Worm (Caenorhabditis elegans) whole organism, L2 larva: ENCODE measurements around the gene srsx-13.

Source experiments
- C34F6.9 ChIP-seq: fragments of 150-350 bp; optimal IDR thresholded peaks from 2 replicates; lab custom pipeline; 2014; ENCODE audit warnings: missing biosample characterization, missing genetic modification characterization
- Y55F3AM.14 ChIP-seq: fragments of 200-800 bp; sonication (Bioruptor generic); optimal IDR thresholded peaks from 2 replicates; lab custom pipeline; 2018; ENCODE audit warnings: mild to moderate bottlenecking, missing genetic modification characterization, missing compliant biosample characterization
- alr-1 ChIP-seq: fragments of 150-350 bp; optimal IDR thresholded peaks from 2 replicates; lab custom pipeline; 2014; ENCODE audit warnings: missing biosample characterization, missing genetic modification characterization
- aly-2 ChIP-seq: fragments of 150-350 bp; optimal IDR thresholded peaks from 2 replicates; lab custom pipeline; 2014; ENCODE audit warnings: missing biosample characterization, missing genetic modification characterization
- ama-1 ChIP-seq: fragments of 150-350 bp; optimal IDR thresholded peaks from 2 replicates; lab custom pipeline; 2018; ENCODE audit warnings: inconsistent platforms
- blmp-1 ChIP-seq: sonication (generic microtip); optimal IDR thresholded peaks from 2 replicates; lab custom pipeline; 2017; ENCODE audit warnings: missing genetic modification characterization, mild to moderate bottlenecking, missing compliant biosample characterization, antibody characterized with exemption, moderate library complexity; ENCODE audit not compliant: insufficient read depth
- ceh-82 ChIP-seq: fragments of 150-350 bp; optimal IDR thresholded peaks from 2 replicates; lab custom pipeline; 2014; ENCODE audit warnings: missing biosample characterization, missing genetic modification characterization
- crh-2 ChIP-seq: sonication (generic microtip); optimal IDR thresholded peaks from 2 replicates; lab custom pipeline; 2017; ENCODE audit warnings: missing biosample characterization, missing genetic modification characterization
- dmd-4 ChIP-seq: sonication (generic microtip); optimal IDR thresholded peaks from 2 replicates; lab custom pipeline; 2017; ENCODE audit warnings: missing biosample characterization, missing genetic modification characterization
- egl-27 ChIP-seq: sonication (generic microtip); optimal IDR thresholded peaks from 3 replicates; lab custom pipeline; 2017; ENCODE audit warnings: missing biosample characterization, missing genetic modification reagents, missing genetic modification characterization
- elt-1 ChIP-seq: fragments of 150-350 bp; optimal IDR thresholded peaks from 2 replicates; lab custom pipeline; 2014; ENCODE audit warnings: missing biosample characterization, missing genetic modification characterization
- fos-1 ChIP-seq: fragments of 150-350 bp; optimal IDR thresholded peaks from 2 replicates; lab custom pipeline; 2014; ENCODE audit warnings: missing biosample characterization, missing genetic modification characterization
- gmeb-1 ChIP-seq: fragments of 150-350 bp; optimal IDR thresholded peaks from 2 replicates; lab custom pipeline; 2014; ENCODE audit warnings: missing biosample characterization, missing genetic modification characterization
- lin-11 ChIP-seq: fragments of 150-350 bp; sonication (generic microtip); optimal IDR thresholded peaks from 2 replicates; lab custom pipeline; 2014; ENCODE audit warnings: missing biosample characterization, missing genetic modification characterization, inconsistent platforms, mixed read lengths
- lsy-2 ChIP-seq, 2 experiments: fragments of 150-350 bp in 1 of 2; sonication (generic microtip) in 1 of 2; optimal IDR thresholded peaks; 2 replicates each; lab custom pipeline; 2014 to 2017; ENCODE audit warnings: missing biosample characterization in 2 of 2, missing genetic modification characterization in 2 of 2
- mbf-1 ChIP-seq: sonication (generic microtip); optimal IDR thresholded peaks from 2 replicates; lab custom pipeline; 2017; ENCODE audit warnings: missing biosample characterization, missing genetic modification characterization
- mdl-1 ChIP-seq, 2 experiments: fragments of 150-350 bp in 1 of 2; sonication (generic microtip) in 1 of 2; optimal IDR thresholded peaks; 2 replicates each; lab custom pipeline; 2017; ENCODE audit warnings: missing biosample characterization in 2 of 2, missing genetic modification characterization in 2 of 2
- nhr-129 ChIP-seq: fragments of 150-350 bp; optimal IDR thresholded peaks from 2 replicates; lab custom pipeline; 2014; ENCODE audit warnings: missing biosample characterization, missing genetic modification characterization
- nhr-21 ChIP-seq: fragments of 150-350 bp; optimal IDR thresholded peaks from 2 replicates; lab custom pipeline; 2014; ENCODE audit warnings: missing biosample characterization, missing genetic modification characterization
- nhr-23 ChIP-seq: fragments of 150-350 bp; optimal IDR thresholded peaks from 2 replicates; lab custom pipeline; 2014; ENCODE audit warnings: missing biosample characterization, missing genetic modification reagents, missing genetic modification characterization
- nhr-237 ChIP-seq: fragments of 150-350 bp; optimal IDR thresholded peaks from 2 replicates; lab custom pipeline; 2014; ENCODE audit warnings: missing biosample characterization, missing genetic modification characterization
- nhr-77 ChIP-seq: fragments of 150-350 bp; optimal IDR thresholded peaks from 2 replicates; lab custom pipeline; 2014; ENCODE audit warnings: missing biosample characterization, missing genetic modification characterization
- peb-1 ChIP-seq: fragments of 150-350 bp; optimal IDR thresholded peaks from 2 replicates; lab custom pipeline; 2014; ENCODE audit warnings: missing biosample characterization, missing genetic modification characterization
- skn-1 ChIP-seq: sonication (generic microtip); optimal IDR thresholded peaks from 2 replicates; lab custom pipeline; 2017; ENCODE audit warnings: missing biosample characterization, missing genetic modification characterization
- sma-9 ChIP-seq, 2 experiments: fragments of 150-350 bp in 1 of 2; sonication (generic microtip) in 1 of 2; optimal IDR thresholded peaks; 2 replicates each; lab custom pipeline; 2014 to 2016; ENCODE audit warnings: missing genetic modification characterization in 2 of 2, mild to moderate bottlenecking in 1 of 2, missing biosample characterization in 1 of 2, missing compliant biosample characterization in 1 of 2, missing genetic modification reagents in 1 of 2, moderate library complexity in 1 of 2
- snpc-4 ChIP-seq: fragments of 150-350 bp; optimal IDR thresholded peaks from 2 replicates; lab custom pipeline; 2014; ENCODE audit warnings: missing biosample characterization, missing genetic modification characterization
- unc-55 ChIP-seq: fragments of 150-350 bp; sonication (generic microtip); optimal IDR thresholded peaks from 3 replicates; lab custom pipeline; 2014; ENCODE audit warnings: missing biosample characterization, missing genetic modification reagents, missing genetic modification characterization
- unc-62 ChIP-seq: fragments of 150-350 bp; optimal IDR thresholded peaks from 2 replicates; lab custom pipeline; 2014; ENCODE audit warnings: missing biosample characterization, missing genetic modification reagents, missing genetic modification characterization
- ztf-11 ChIP-seq: sonication (generic microtip); optimal IDR thresholded peaks from 2 replicates; lab custom pipeline; 2017; ENCODE audit warnings: missing biosample characterization, missing genetic modification characterization
- ztf-4 ChIP-seq: fragments of 150-350 bp; optimal IDR thresholded peaks from 2 replicates; lab custom pipeline; 2014; ENCODE audit warnings: missing biosample characterization, missing genetic modification characterization

The srsx-13 gene

DNA sequence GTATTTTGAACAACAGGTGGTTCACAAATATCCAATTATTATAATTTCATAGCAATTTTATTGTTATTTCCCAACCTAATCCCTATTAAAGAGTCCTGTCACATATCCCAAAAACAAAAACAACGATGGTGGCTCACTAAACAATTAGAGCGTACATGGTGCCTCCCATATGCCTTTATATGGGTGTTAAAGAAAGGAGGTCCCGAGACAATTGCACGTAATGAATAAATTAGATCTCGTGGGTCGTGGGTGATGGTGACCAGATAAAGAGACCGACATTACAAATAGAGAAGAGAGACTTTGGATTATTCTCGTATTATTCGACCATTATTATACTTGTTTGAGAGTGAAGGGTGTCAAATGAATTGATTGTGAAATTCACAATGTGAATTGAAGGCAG is 15.8 kb downstream of the srsx-13 start:
- TF ChIP-seq aly-2 = no peak
- no peak for TF ChIP-seq egl-27 (tag; lab: Kevin White, UChicago)
- no peak for TF ChIP-seq unc-55 (GFP tag; lab: Kevin White, UChicago)
- TF ChIP-seq ama-1 = no peak
- no peak for TF ChIP-seq peb-1
- no peak for TF ChIP-seq snpc-4 (tag; lab: Kevin White, UChicago)
- TF ChIP-seq lsy-2 (tag; optimal IDR thresholded peaks at IDR 0.05; lab: Kevin White, UChicago) = no peak
- TF ChIP-seq alr-1 (tag; lab: Kevin White, UChicago) = no peak
- TF ChIP-seq nhr-237 (tag; lab: Kevin White, UChicago) = no peak
- TF ChIP-seq ztf-11 (tag; lab: Kevin White, UChicago) = no peak
- no peak for TF ChIP-seq gmeb-1 (tag; lab: Kevin White, UChicago)

DNA sequence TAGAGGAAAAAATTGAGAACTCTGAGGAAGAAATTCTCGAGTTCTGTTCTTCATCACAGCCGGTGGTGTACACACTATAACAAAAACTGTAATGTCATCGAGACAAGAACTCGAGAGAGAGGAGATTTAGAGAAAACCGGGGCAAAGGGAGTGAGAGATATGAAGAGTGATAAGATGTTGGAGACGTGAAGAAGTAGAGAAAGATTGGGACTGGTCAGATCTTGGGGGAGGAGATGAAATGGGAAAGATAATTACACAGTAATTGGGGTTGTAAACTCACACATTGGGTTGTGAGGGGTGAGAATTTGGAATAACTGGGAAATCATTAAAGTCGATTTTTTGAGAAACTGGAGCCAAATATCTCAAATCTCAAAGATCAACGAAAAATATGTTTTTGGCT is 17.2 kb downstream of the srsx-13 start:
- peak; percentile 26 for TF ChIP-seq sma-9 (GFP tag; optimal IDR thresholded peaks at IDR 0.05; lab: Kevin White, UChicago)
- no peak for TF ChIP-seq sma-9 (tag; optimal IDR thresholded peaks at IDR 0.05; lab: Kevin White, UChicago)
- no peak for TF ChIP-seq nhr-21

ce11 chrV:4964671-4965420 is 18.1 kb downstream of the srsx-13 start:
- no peak for TF ChIP-seq blmp-1 (tag; lab: Kevin White, UChicago)
- TF ChIP-seq sma-9 (GFP tag; optimal IDR thresholded peaks at IDR 0.05; lab: Kevin White, UChicago) = peak; percentile 48
- TF ChIP-seq sma-9 (tag; optimal IDR thresholded peaks at IDR 0.05; lab: Kevin White, UChicago) = no peak
- TF ChIP-seq fos-1 (tag; lab: Kevin White, UChicago) = peak; percentile 57
- TF ChIP-seq nhr-129 = peak; percentile 48
- TF ChIP-seq crh-2 (tag; lab: Kevin White, UChicago) = peak; percentile 38
- no peak for TF ChIP-seq peb-1
- peak; percentile 33 for TF ChIP-seq skn-1 (tag; lab: Kevin White, UChicago)
- TF ChIP-seq, all 48 proteins: peak for 5

- TF ChIP-seq elt-1 (tag; lab: Kevin White, UChicago) (no peak), unc-55 (GFP tag; lab: Kevin White, UChicago) (peak; percentile 22), ztf-4 (tag; lab: Kevin White, UChicago) (no peak), nhr-23 (tag; lab: Kevin White, UChicago) (no peak), Y55F3AM.14 (peak; percentile 9)
Measured at ce11 chrV:4964020-4964635, 18.9 kb downstream of the srsx-13 start.

- TF ChIP-seq sma-9 (GFP tag; optimal IDR thresholded peaks at IDR 0.05; lab: Kevin White, UChicago) (no peak), sma-9 (tag; optimal IDR thresholded peaks at IDR 0.05; lab: Kevin White, UChicago) (no peak), snpc-4 (tag; lab: Kevin White, UChicago) (no peak), egl-27 (tag; lab: Kevin White, UChicago) (no peak), elt-1 (tag; lab: Kevin White, UChicago) (no peak), ama-1 (no peak), ztf-11 (tag; lab: Kevin White, UChicago) (no peak), nhr-77 (tag; lab: Kevin White, UChicago) (no peak), dmd-4 (tag; lab: Kevin White, UChicago) (no peak), mbf-1 (tag; lab: Kevin White, UChicago) (no peak), nhr-237 (tag; lab: Kevin White, UChicago) (no peak), mdl-1 (tag; optimal IDR thresholded peaks at IDR 0.05; lab: Kevin White, UChicago) (no peak), skn-1 (tag; lab: Kevin White, UChicago) (no peak), unc-62 (no peak)
Measured at ce11 chrV:4963606-4964005, 19.4 kb downstream of the srsx-13 start.

ce11 chrV:4962968-4963367 is 20.0 kb downstream of the srsx-13 start, which contains the start of gene tam-1:
Gene tam-1, minus strand, starts transcription at chrV:4963102.
- TF ChIP-seq lin-11 (no peak), dmd-4 (tag; lab: Kevin White, UChicago) (no peak), C34F6.9 (tag; lab: Kevin White, UChicago) (peak; percentile 40), ceh-82 (tag; lab: Kevin White, UChicago) (no peak), fos-1 (tag; lab: Kevin White, UChicago) (no peak)
